Fruit fly (Drosophila melanogaster) whole organism, prepupa: ENCODE results near the gene CG33985.

ENCODE experiments used
- Blimp-1 ChIP-seq: fragments of 200-800 bp; sonication (Bioruptor generic); optimal IDR thresholded peaks from 3 replicates; lab custom pipeline; 2017; ENCODE audit warnings: missing biosample characterization, missing genetic modification characterization, mild to moderate bottlenecking, moderate library complexity, missing genetic modification reagents
- CG10631 ChIP-seq: fragments of 200-800 bp; sonication (Bioruptor generic); optimal IDR thresholded peaks from 2 replicates; lab custom pipeline; 2016; ENCODE audit warnings: missing biosample characterization, missing genetic modification characterization
- CG11294 ChIP-seq: fragments of 200-800 bp; sonication (Bioruptor generic); IDR thresholded peaks from 2 replicates; pipeline ENCODE4 v1.3.6; 2022; ENCODE audit warnings: missing biosample characterization, missing genetic modification characterization
- CG11902 ChIP-seq: fragments of 200-800 bp; sonication (Bioruptor generic); optimal IDR thresholded peaks from 3 replicates; lab custom pipeline; 2016; ENCODE audit warnings: missing biosample characterization, missing genetic modification characterization
- CG15336 ChIP-seq: fragments of 200-800 bp; sonication (Bioruptor generic); IDR thresholded peaks from 2 replicates; pipeline ENCODE4 v1.3.6; 2022; ENCODE audit warnings: missing biosample characterization, missing genetic modification characterization
- CG1621 ChIP-seq: fragments of 200-800 bp; sonication (Bioruptor generic); optimal IDR thresholded peaks from 3 replicates; lab custom pipeline; 2018; ENCODE audit warnings: missing biosample characterization, mild to moderate bottlenecking, missing genetic modification characterization
- CG16779 ChIP-seq: fragments of 200-800 bp; sonication (Bioruptor generic); optimal IDR thresholded peaks from 3 replicates; lab custom pipeline; 2017; ENCODE audit warnings: missing biosample characterization, mild to moderate bottlenecking, missing genetic modification characterization
- CG3032 ChIP-seq: fragments of 200-800 bp; optimal IDR thresholded peaks from 2 replicates; lab custom pipeline; 2019; ENCODE audit warnings: missing biosample characterization, mild to moderate bottlenecking, missing genetic modification characterization, moderate library complexity
- CG31627 ChIP-seq: fragments of 200-800 bp; sonication (Bioruptor generic); optimal IDR thresholded peaks from 3 replicates; lab custom pipeline; 2016; ENCODE audit warnings: missing biosample characterization, missing genetic modification characterization
- CG32006 ChIP-seq: fragments of 200-800 bp; sonication (Bioruptor generic); optimal IDR thresholded peaks from 3 replicates; lab custom pipeline; 2017; ENCODE audit warnings: missing biosample characterization, mild to moderate bottlenecking, missing genetic modification characterization
- CG34406 ChIP-seq: fragments of 200-800 bp; sonication (Bioruptor generic); optimal IDR thresholded peaks from 3 replicates; lab custom pipeline; 2016; ENCODE audit warnings: missing biosample characterization, missing genetic modification characterization
- CG6163 ChIP-seq: fragments of 200-800 bp; sonication (Bioruptor generic); IDR thresholded peaks from 3 replicates; pipeline ENCODE4 v1.3.6; 2022; ENCODE audit warnings: missing biosample characterization, missing genetic modification characterization
- CG6808 ChIP-seq: fragments of 200-800 bp; sonication (Bioruptor generic); optimal IDR thresholded peaks from 3 replicates; lab custom pipeline; 2017; ENCODE audit warnings: missing biosample characterization, missing genetic modification characterization, mild to moderate bottlenecking, moderate library complexity, missing genetic modification reagents
- CG9139 ChIP-seq: fragments of 200-800 bp; sonication (Bioruptor generic); optimal IDR thresholded peaks from 3 replicates; lab custom pipeline; 2017; ENCODE audit warnings: missing biosample characterization, mild to moderate bottlenecking, missing genetic modification characterization
- Eip75B ChIP-seq: fragments of 200-800 bp; sonication (Bioruptor generic); optimal IDR thresholded peaks from 3 replicates; lab custom pipeline; 2016; ENCODE audit warnings: missing biosample characterization, missing genetic modification characterization
- Eip78C ChIP-seq: fragments of 200-800 bp; sonication (Bioruptor generic); peaks from one replicate; lab custom pipeline; 2016; ENCODE audit warnings: missing biosample characterization, missing genetic modification characterization
- Ets21C ChIP-seq: fragments of 200-800 bp; sonication (Bioruptor generic); optimal IDR thresholded peaks from 3 replicates; lab custom pipeline; 2016; ENCODE audit warnings: missing biosample characterization, missing genetic modification characterization
- Gug ChIP-seq: fragments of 200-800 bp; sonication (Bioruptor generic); IDR thresholded peaks from 2 replicates; pipeline ENCODE4 v1.3.6; 2022; ENCODE audit warnings: missing biosample characterization, missing genetic modification characterization
- Hr38 ChIP-seq: sonication (Bioruptor generic); optimal IDR thresholded peaks from 2 replicates; lab custom pipeline; 2016; ENCODE audit warnings: missing biosample characterization, missing genetic modification characterization
- Hr39 ChIP-seq: fragments of 200-800 bp; sonication (Bioruptor generic); optimal IDR thresholded peaks from 2 replicates; lab custom pipeline; 2016; ENCODE audit warnings: missing biosample characterization, missing genetic modification characterization
- Lpt ChIP-seq: fragments of 200-800 bp; sonication (Bioruptor generic); optimal IDR thresholded peaks from 3 replicates; lab custom pipeline; 2016; ENCODE audit warnings: missing biosample characterization, missing genetic modification characterization
- Met ChIP-seq: fragments of 200-800 bp; sonication (Bioruptor generic); optimal IDR thresholded peaks from 3 replicates; lab custom pipeline; 2016; ENCODE audit warnings: missing biosample characterization, missing genetic modification characterization
- Smox ChIP-seq: fragments of 200-800 bp; sonication (Bioruptor generic); optimal IDR thresholded peaks from 3 replicates; lab custom pipeline; 2016; ENCODE audit warnings: missing biosample characterization, missing genetic modification characterization
- Sox102F ChIP-seq: fragments of 200-800 bp; sonication (Bioruptor generic); optimal IDR thresholded peaks from 2 replicates; lab custom pipeline; 2016; ENCODE audit warnings: missing biosample characterization, mild to moderate bottlenecking, missing genetic modification characterization
- Sox14 ChIP-seq: fragments of 200-800 bp; sonication (Bioruptor generic); optimal IDR thresholded peaks from 3 replicates; lab custom pipeline; 2016; ENCODE audit warnings: missing biosample characterization, missing genetic modification characterization
- Sox15 ChIP-seq: fragments of 200-800 bp; sonication (Bioruptor generic); optimal IDR thresholded peaks from 3 replicates; lab custom pipeline; 2016; ENCODE audit warnings: missing biosample characterization, missing genetic modification characterization
- achi ChIP-seq: fragments of 200-800 bp; sonication (Bioruptor generic); optimal IDR thresholded peaks from 3 replicates; lab custom pipeline; 2016; ENCODE audit warnings: missing biosample characterization, missing genetic modification characterization
- acj6 ChIP-seq: fragments of 200-800 bp; sonication (Bioruptor generic); optimal IDR thresholded peaks from 3 replicates; lab custom pipeline; 2016; ENCODE audit warnings: missing biosample characterization, missing genetic modification characterization
- cyc ChIP-seq: fragments of 200-800 bp; sonication (Bioruptor generic); optimal IDR thresholded peaks from 3 replicates; lab custom pipeline; 2016; ENCODE audit warnings: missing biosample characterization, missing genetic modification characterization
- eg ChIP-seq: fragments of 200-800 bp; sonication (Bioruptor generic); IDR thresholded peaks from 3 replicates; pipeline ENCODE4 v1.3.6; 2022; ENCODE audit warnings: missing biosample characterization, missing genetic modification characterization
- esn ChIP-seq: fragments of 200-800 bp; sonication (Bioruptor generic); optimal IDR thresholded peaks from 2 replicates; lab custom pipeline; 2016; ENCODE audit warnings: missing biosample characterization, mild to moderate bottlenecking, missing genetic modification characterization, moderate library complexity
- fd85E ChIP-seq: fragments of 200-800 bp; sonication (Bioruptor generic); optimal IDR thresholded peaks from 3 replicates; lab custom pipeline; 2016; ENCODE audit warnings: missing biosample characterization, missing genetic modification characterization
- fkh ChIP-seq: fragments of 200-800 bp; sonication (Bioruptor generic); optimal IDR thresholded peaks from 3 replicates; lab custom pipeline; 2017; ENCODE audit warnings: missing biosample characterization, mild to moderate bottlenecking, missing genetic modification characterization, moderate library complexity
- lz ChIP-seq: fragments of 200-800 bp; sonication (Bioruptor generic); optimal IDR thresholded peaks from 3 replicates; lab custom pipeline; 2016; ENCODE audit warnings: missing biosample characterization, missing genetic modification characterization
- net ChIP-seq: fragments of 200-800 bp; sonication (Bioruptor generic); optimal IDR thresholded peaks from 3 replicates; lab custom pipeline; 2016; ENCODE audit warnings: missing biosample characterization, missing genetic modification characterization
- spab ChIP-seq: fragments of 200-800 bp; sonication (Bioruptor generic); optimal IDR thresholded peaks from 2 replicates; lab custom pipeline; 2017; ENCODE audit warnings: missing biosample characterization, mild to moderate bottlenecking, missing genetic modification characterization, missing genetic modification reagents
- ss ChIP-seq, 2 experiments: fragments of 200-800 bp; sonication (Bioruptor generic); optimal IDR thresholded peaks; 2 replicates in 1 of 2; 3 replicates in 1 of 2; lab custom pipeline; 2017 to 2018; ENCODE audit warnings: mild to moderate bottlenecking in 2 of 2, missing biosample characterization in 2 of 2, missing genetic modification characterization in 2 of 2, moderate library complexity in 1 of 2
- svp ChIP-seq: fragments of 200-800 bp; sonication (Bioruptor generic); peaks from one replicate; lab custom pipeline; 2016; ENCODE audit warnings: missing biosample characterization, missing genetic modification characterization
- topi ChIP-seq: fragments of 200-800 bp; sonication (Bioruptor generic); optimal IDR thresholded peaks from 3 replicates; lab custom pipeline; 2016; ENCODE audit warnings: missing biosample characterization, missing genetic modification characterization
- vri ChIP-seq: fragments of 200-800 bp; sonication (Bioruptor generic); optimal IDR thresholded peaks from 3 replicates; lab custom pipeline; 2016; ENCODE audit warnings: missing biosample characterization, mild to moderate bottlenecking, missing genetic modification characterization

Gene CG33985

DNA sequence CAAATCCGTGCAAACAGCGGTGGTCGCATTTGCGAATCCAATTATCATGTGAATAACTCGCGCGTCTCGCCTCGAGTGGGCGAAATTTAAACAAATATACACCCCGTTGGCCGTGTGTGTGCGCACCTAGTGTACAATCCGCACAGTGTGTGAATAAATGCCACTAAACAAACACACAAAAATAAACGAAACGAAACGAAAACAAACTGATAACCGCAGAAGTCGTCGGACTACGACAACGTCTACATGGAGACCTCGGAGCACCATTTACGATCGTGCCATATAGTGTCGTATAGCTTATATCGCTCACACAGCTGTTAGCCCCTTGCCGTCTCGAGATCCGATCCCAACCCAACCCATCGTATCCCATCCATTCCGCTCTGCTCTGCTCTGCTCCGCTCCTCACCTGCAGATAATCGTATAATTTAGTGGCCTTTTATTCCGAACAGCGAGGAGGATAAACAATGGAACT is 39.9 kb upstream of the CG33985 start (continued):
- no peak for TF ChIP-seq Lpt (GFP tag; lab: Kevin White, UChicago)
- no peak for TF ChIP-seq Blimp-1 (GFP tag; lab: Kevin White, UChicago)
- TF ChIP-seq Eip78C = peak; percentile 84
- no peak for TF ChIP-seq CG1621 (tag; lab: Kevin White, UChicago)
- TF ChIP-seq vri (GFP tag; lab: Kevin White, UChicago) = peak; percentile 71
- TF ChIP-seq spab (GFP tag; lab: Kevin White, UChicago) = no peak
- TF ChIP-seq lz (GFP tag; lab: Kevin White, UChicago) = no peak
- TF ChIP-seq Sox15 (GFP tag; lab: Kevin White, UChicago) = no peak
- TF ChIP-seq fd85E = no peak
- TF ChIP-seq CG34406 = peak; percentile 38
- no peak for TF ChIP-seq CG31627 (GFP tag; lab: Kevin White, UChicago)
- no peak for TF ChIP-seq Hr39
- TF ChIP-seq net = no peak
- no peak for TF ChIP-seq Hr38 (GFP tag; lab: Kevin White, UChicago)
- peak; percentile 65 for TF ChIP-seq svp (GFP tag; lab: Kevin White, UChicago)
- TF ChIP-seq Eip75B (GFP tag; lab: Kevin White, UChicago) = no peak
- peak; percentile 100 for TF ChIP-seq fkh (GFP tag; lab: Kevin White, UChicago)

DNA sequence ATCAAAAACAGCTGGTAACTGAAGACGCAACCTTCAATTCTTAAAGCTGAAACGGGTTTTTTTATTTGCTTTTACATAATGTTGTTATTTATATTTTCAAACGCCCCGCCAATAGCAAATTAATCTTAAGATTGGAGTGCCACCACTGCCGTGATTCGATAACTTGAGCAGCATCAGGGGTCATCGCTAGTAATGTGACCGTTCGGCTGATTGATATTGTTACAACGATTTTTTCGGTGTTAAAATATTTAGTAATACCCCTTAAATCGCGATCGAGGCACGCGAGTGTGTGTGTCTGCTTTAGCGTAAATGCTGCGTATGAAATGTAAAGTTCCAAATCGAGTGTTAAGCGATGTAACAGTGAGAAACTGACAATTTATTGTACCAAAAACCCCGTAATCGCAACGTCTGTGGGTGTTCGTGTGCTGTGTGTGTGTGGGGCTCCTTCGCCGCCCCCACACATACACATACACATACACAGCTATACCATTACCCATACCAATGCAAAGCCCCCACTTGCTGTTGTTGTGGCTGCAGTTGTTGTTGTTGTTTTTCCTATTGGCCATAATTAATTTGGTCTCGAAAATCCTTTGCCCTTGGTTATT is 39.3 kb upstream of the CG33985 start, which contains the start of gene dop:
Gene dop, plus strand, starts transcription at position 185 of the 605 bp plus-strand sequence.
- no peak for TF ChIP-seq Met (GFP tag; lab: Kevin White, UChicago)
- TF ChIP-seq CG32006 = no peak
- no peak for TF ChIP-seq Blimp-1 (GFP tag; lab: Kevin White, UChicago)
- TF ChIP-seq Ets21C (GFP tag; lab: Kevin White, UChicago) = peak; percentile 20
- TF ChIP-seq Smox (GFP tag; lab: Kevin White, UChicago) = peak; percentile 15
- peak; percentile 14 for TF ChIP-seq CG3032 (tag; lab: Kevin White, UChicago)
- TF ChIP-seq CG1621 (tag; lab: Kevin White, UChicago) = no peak
- TF ChIP-seq Sox102F = no peak
- no peak for TF ChIP-seq Gug
- TF ChIP-seq CG9139 = no peak
- TF ChIP-seq vri (GFP tag; lab: Kevin White, UChicago) = peak; percentile 58
- TF ChIP-seq CG10631 = peak; percentile 0
- TF ChIP-seq eg = no peak
- peak in 1 of 2 experiments; percentile 4 for TF ChIP-seq ss (GFP tag; optimal IDR thresholded peaks at IDR 0.05; lab: Kevin White, UChicago)
- TF ChIP-seq Eip78C = peak; percentile 70
- no peak for TF ChIP-seq CG11294 (GFP tag; lab: Robert Waterston, UW)
- TF ChIP-seq topi (GFP tag; lab: Kevin White, UChicago) = peak; percentile 11
- peak; percentile 36 for TF ChIP-seq achi
- TF ChIP-seq lz (GFP tag; lab: Kevin White, UChicago) = peak; percentile 34
- TF ChIP-seq Eip75B (GFP tag; lab: Kevin White, UChicago) = no peak
- peak; percentile 4 for TF ChIP-seq net
- no peak for TF ChIP-seq CG16779 (tag; lab: Kevin White, UChicago)
- TF ChIP-seq cyc = peak; percentile 28
- TF ChIP-seq CG15336 = 0 out of 2 replicates have a peak, but pooled peaks have one; percentile 16
- peak; percentile 75 for TF ChIP-seq svp (GFP tag; lab: Kevin White, UChicago)
- peak; percentile 25 for TF ChIP-seq Sox14 (GFP tag; lab: Kevin White, UChicago)
- peak; percentile 37 for TF ChIP-seq esn (GFP tag; lab: Kevin White, UChicago)
- TF ChIP-seq CG6163 (GFP tag; lab: Robert Waterston, UW) = peak; percentile 9; the same call in 1 of the 3 replicates
- no peak for TF ChIP-seq CG6808 (GFP tag; lab: Kevin White, UChicago)
- peak; percentile 35 for TF ChIP-seq acj6 (GFP tag; lab: Kevin White, UChicago)
- no peak for TF ChIP-seq CG11902 (GFP tag; lab: Kevin White, UChicago)
- peak; percentile 12 for TF ChIP-seq Hr39
- peak; percentile 49 for TF ChIP-seq CG31627 (GFP tag; lab: Kevin White, UChicago)
- no peak for TF ChIP-seq spab (GFP tag; lab: Kevin White, UChicago)
